Fruit fly (Drosophila melanogaster) whole organism, embryonic: ENCODE results near the gene CG5160.
A peak's percentile ranks its signal among the peaks of the same experiment; 100 is the strongest.

ENCODE experiments used
- Adf1 ChIP-seq: fragments of 200-800 bp; sonication (Bioruptor generic); IDR thresholded peaks from 2 replicates; pipeline ENCODE4 v1.3.6; 2022; ENCODE audit warnings: missing biosample characterization, missing genetic modification characterization
- Atf3 ChIP-seq: fragments of 200-800 bp; sonication (Bioruptor generic); optimal IDR thresholded peaks from 3 replicates; lab custom pipeline; 2016; ENCODE audit warnings: missing biosample characterization, missing genetic modification characterization
- CG13287 ChIP-seq: fragments of 200-800 bp; sonication (Bioruptor generic); IDR thresholded peaks from 2 replicates; pipeline ENCODE4 v1.3.6; 2022; ENCODE audit warnings: missing biosample characterization, missing genetic modification characterization; ENCODE audit not compliant: partially characterized antibody
- CG15479 ChIP-seq: fragments of 200-800 bp; sonication (Bioruptor generic); optimal IDR thresholded peaks from 3 replicates; lab custom pipeline; 2019; ENCODE audit warnings: missing biosample characterization, mild to moderate bottlenecking, missing genetic modification characterization, moderate library complexity
- CG17361 ChIP-seq: fragments of 200-800 bp; sonication (Bioruptor generic); IDR thresholded peaks from 3 replicates; pipeline ENCODE4 v1.3.6; 2022; ENCODE audit warnings: missing biosample characterization, missing genetic modification characterization
- CG3163 ChIP-seq: fragments of 200-800 bp; sonication (Bioruptor generic); optimal IDR thresholded peaks from 3 replicates; lab custom pipeline; 2016; ENCODE audit warnings: missing biosample characterization, missing genetic modification characterization
- CG34422 ChIP-seq: fragments of 200-800 bp; sonication (Bioruptor generic); IDR thresholded peaks from 3 replicates; pipeline ENCODE4 v1.3.6; 2022; ENCODE audit warnings: missing biosample characterization, missing genetic modification characterization
- CG3838 ChIP-seq: fragments of 200-800 bp; sonication (Bioruptor generic); optimal IDR thresholded peaks from 3 replicates; lab custom pipeline; 2016; ENCODE audit warnings: missing biosample characterization, missing genetic modification characterization
- CG8290 ChIP-seq, 3 experiments: fragments of 200-800 bp; sonication (Bioruptor generic); optimal IDR thresholded peaks; 2 replicates each; lab custom pipeline; 2016 to 2019; ENCODE audit warnings: missing biosample characterization in 3 of 3, missing genetic modification characterization in 3 of 3, mild to moderate bottlenecking in 2 of 3, moderate library complexity in 1 of 3
- CG8478 ChIP-seq: fragments of >200 bp; optimal IDR thresholded peaks from 2 replicates; lab custom pipeline; 2018
- CG9932 ChIP-seq: fragments of 200-800 bp; sonication (Bioruptor generic); IDR thresholded peaks from 2 replicates; pipeline ENCODE4 v1.3.6; 2022; ENCODE audit warnings: missing biosample characterization, missing genetic modification characterization
- Hmr ChIP-seq: fragments of 200-800 bp; sonication (Bioruptor generic); optimal IDR thresholded peaks from 3 replicates; lab custom pipeline; 2017; ENCODE audit warnings: mild to moderate bottlenecking, missing biosample characterization, missing genetic modification reagents, missing genetic modification characterization
- Hr78 ChIP-seq, 2 experiments: fragments of 200-800 bp in 1 of 2; fragments of >200 bp in 1 of 2; sonication (Bioruptor generic) in 1 of 2; optimal IDR thresholded peaks; 2 replicates each; lab custom pipeline; 2017 to 2019; ENCODE audit warnings: missing biosample characterization in 2 of 2, missing genetic modification characterization in 2 of 2, mild to moderate bottlenecking in 1 of 2, moderate library complexity in 1 of 2
- Med ChIP-seq: fragments of 200-800 bp; sonication (Bioruptor generic); peaks from one replicate; lab custom pipeline; 2016; ENCODE audit warnings: missing biosample characterization, missing genetic modification characterization, mild to moderate bottlenecking, inconsistent platforms, moderate library complexity
- NC2α ChIP-seq: fragments of 200-800 bp; sonication (Bioruptor generic); optimal IDR thresholded peaks from 2 replicates; lab custom pipeline; 2016; ENCODE audit warnings: missing biosample characterization, missing genetic modification characterization
- Trl ChIP-seq, 3 experiments: fragments of >200 bp in 2 of 3; fragments of 200-800 bp in 1 of 3; sonication (Bioruptor generic) in 1 of 3; optimal IDR thresholded peaks; 2 replicates in 1 of 3; 3 replicates in 2 of 3; lab custom pipeline; 2016 to 2017; ENCODE audit warnings: missing biosample characterization in 1 of 3, missing genetic modification characterization in 1 of 3
- ash1 ChIP-seq: fragments of 200-800 bp; sonication (Bioruptor generic); optimal IDR thresholded peaks from 2 replicates; lab custom pipeline; 2018; ENCODE audit warnings: missing biosample characterization, mild to moderate bottlenecking, missing genetic modification characterization
- bsh ChIP-seq, 2 experiments: fragments of 200-800 bp; sonication (Bioruptor generic); optimal IDR thresholded peaks; 2 replicates each; lab custom pipeline; 2017 to 2018; ENCODE audit warnings: mild to moderate bottlenecking in 2 of 2, missing biosample characterization in 2 of 2, missing genetic modification characterization in 2 of 2, moderate library complexity in 1 of 2
- cato ChIP-seq: fragments of 200-800 bp; sonication (Bioruptor generic); optimal IDR thresholded peaks from 2 replicates; lab custom pipeline; 2016; ENCODE audit warnings: missing biosample characterization, missing genetic modification characterization, borderline replicate concordance
- cg ChIP-seq: fragments of 200-800 bp; sonication (Bioruptor generic); optimal IDR thresholded peaks from 3 replicates; lab custom pipeline; 2019; ENCODE audit warnings: missing biosample characterization, mild to moderate bottlenecking, missing genetic modification characterization, moderate library complexity
- chinmo ChIP-seq: fragments of 200-800 bp; sonication (Bioruptor generic); IDR thresholded peaks from 4 replicates; pipeline ENCODE4 v1.3.6; 2022; ENCODE audit warnings: missing biosample characterization, missing genetic modification characterization; ENCODE audit not compliant: partially characterized antibody
- chm ChIP-seq: fragments of 200-800 bp; sonication (Bioruptor generic); IDR thresholded peaks from 2 replicates; pipeline ENCODE4 v1.3.6; 2022; ENCODE audit warnings: missing biosample characterization, missing genetic modification characterization
- corto ChIP-seq: fragments of 200-800 bp; sonication (Bioruptor generic); optimal IDR thresholded peaks from 2 replicates; lab custom pipeline; 2016; ENCODE audit warnings: missing biosample characterization, mild to moderate bottlenecking, missing genetic modification characterization, moderate library complexity
- croc ChIP-seq: fragments of 200-800 bp; sonication (Bioruptor generic); conservative IDR thresholded peaks from 3 replicates; pipeline ENCODE4 v1.3.6; 2022; ENCODE audit warnings: missing biosample characterization, missing genetic modification characterization
- crol ChIP-seq: fragments of 200-800 bp; sonication (Bioruptor generic); IDR thresholded peaks from 2 replicates; pipeline ENCODE4 v1.3.6; 2022; ENCODE audit warnings: missing biosample characterization, missing genetic modification characterization
- cwo ChIP-seq: fragments of 200-800 bp; sonication (Bioruptor generic); optimal IDR thresholded peaks from 3 replicates; lab custom pipeline; 2017; ENCODE audit warnings: missing biosample characterization, missing genetic modification characterization, mild to moderate bottlenecking, moderate library complexity, missing genetic modification reagents
- dati ChIP-seq: fragments of 200-800 bp; sonication (Bioruptor generic); IDR thresholded peaks from 2 replicates; pipeline ENCODE4 v1.3.6; 2022; ENCODE audit warnings: missing biosample characterization, missing genetic modification characterization
- ftz-f1 ChIP-seq: fragments of 200-800 bp; sonication (Bioruptor generic); optimal IDR thresholded peaks from 2 replicates; lab custom pipeline; 2016; ENCODE audit warnings: missing biosample characterization, missing genetic modification characterization
- gem ChIP-seq: fragments of 200-800 bp; sonication (Bioruptor generic); optimal IDR thresholded peaks from 2 replicates; lab custom pipeline; 2019; ENCODE audit warnings: missing biosample characterization, mild to moderate bottlenecking, missing genetic modification characterization, moderate library complexity
- grau ChIP-seq: fragments of 200-800 bp; optimal IDR thresholded peaks from 3 replicates; lab custom pipeline; 2019; ENCODE audit warnings: missing biosample characterization, mild to moderate bottlenecking, missing genetic modification characterization, moderate library complexity
- pros ChIP-seq: fragments of 200-800 bp; sonication (Bioruptor generic); optimal IDR thresholded peaks from 3 replicates; lab custom pipeline; 2019; ENCODE audit warnings: missing biosample characterization, mild to moderate bottlenecking, missing genetic modification characterization, moderate library complexity
- ranshi ChIP-seq: fragments of 200-800 bp; sonication (Bioruptor generic); IDR thresholded peaks from 2 replicates; pipeline ENCODE4 v1.3.6; 2022; ENCODE audit warnings: missing biosample characterization, missing genetic modification characterization
- sd ChIP-seq: fragments of 200-800 bp; sonication (Bioruptor generic); optimal IDR thresholded peaks from 3 replicates; lab custom pipeline; 2018; ENCODE audit warnings: missing biosample characterization, mild to moderate bottlenecking, missing genetic modification characterization, moderate library complexity
- sima ChIP-seq: fragments of 200-800 bp; sonication (Bioruptor generic); optimal IDR thresholded peaks from 2 replicates; lab custom pipeline; 2016; ENCODE audit warnings: missing biosample characterization, missing genetic modification characterization
- tgo ChIP-seq: fragments of 200-800 bp; sonication (Bioruptor generic); IDR thresholded peaks from 3 replicates; pipeline ENCODE4 v1.3.6; 2022; ENCODE audit warnings: missing biosample characterization, missing genetic modification characterization
- ttk ChIP-seq: fragments of 200-800 bp; sonication (Bioruptor generic); IDR thresholded peaks from 2 replicates; pipeline ENCODE4 v2.1.2; 2022; ENCODE audit warnings: missing biosample characterization, missing genetic modification characterization
- yki ChIP-seq: fragments of >200 bp; optimal IDR thresholded peaks from 3 replicates; lab custom pipeline; 2018

The CG5160 gene

dm6 chr2L:7418148-7418988 lies 19.8 kb upstream of the CG5160 start:
- no peak for TF ChIP-seq grau (tag; lab: Kevin White, UChicago)
- TF ChIP-seq CG3163 (GFP tag; lab: Kevin White, UChicago), result peak; percentile 46
- TF ChIP-seq ftz-f1 (GFP tag; lab: Kevin White, UChicago), result peak; percentile 87
- no peak for TF ChIP-seq cwo (GFP tag; lab: Kevin White, UChicago)
- no peak for TF ChIP-seq sima
- no peak for TF ChIP-seq CG3838
- peak in 1 of 2 experiments; percentile 87 for TF ChIP-seq Hr78 (GFP tag; optimal IDR thresholded peaks at IDR 0.05; lab: Kevin White, UChicago)
- TF ChIP-seq CG9932 (GFP tag; lab: Robert Waterston, UW), result 0 out of 2 replicates have a peak, but pooled peaks have one; percentile 18
- TF ChIP-seq CG17361 (GFP tag; lab: Robert Waterston, UW), result 0 out of 3 replicates have a peak, but pooled peaks have one; percentile 27
- TF ChIP-seq NC2α (GFP tag; lab: Kevin White, UChicago), result no peak
- TF ChIP-seq corto, result peak; percentile 43
- peak; percentile 26 for TF ChIP-seq gem (tag; lab: Kevin White, UChicago)
- TF ChIP-seq ash1 (GFP tag; lab: Kevin White, UChicago), result no peak
- TF ChIP-seq bsh (GFP tag; optimal IDR thresholded peaks at IDR 0.05; lab: Kevin White, UChicago), result peak in 1 of 2 experiments; percentile 85
- no peak for TF ChIP-seq dati (GFP tag; lab: Robert Waterston, UW)
- TF ChIP-seq tgo, result 0 out of 3 replicates have a peak, but pooled peaks have one; percentile 14
- peak; percentile 81 for TF ChIP-seq Med
- peak; percentile 9 for TF ChIP-seq CG15479
- peak; percentile 9 for TF ChIP-seq sd (tag; lab: Kevin White, UChicago)
- TF ChIP-seq ranshi (GFP tag; lab: Robert Waterston, UW), result no peak
- TF ChIP-seq croc (GFP tag; lab: Robert Waterston, UW), result no peak
- peak; percentile 61 for TF ChIP-seq yki
- peak; percentile 82; the same call in 1 of the 3 replicates for TF ChIP-seq CG34422 (GFP tag; lab: Robert Waterston, UW)
- no peak for TF ChIP-seq ttk (GFP tag; lab: Robert Waterston, UW)
- TF ChIP-seq Trl (optimal IDR thresholded peaks at IDR 0.05; lab: Kevin White, UChicago), result peak; percentile 83 to 84
- no peak for TF ChIP-seq Trl (GFP tag; optimal IDR thresholded peaks at IDR 0.05; lab: Kevin White, UChicago)
- peak; percentile 42 for TF ChIP-seq pros (GFP tag; lab: Kevin White, UChicago)
- TF ChIP-seq CG13287 (GFP tag; lab: Robert Waterston, UW), result peak; percentile 30; the same call in 1 of the 2 replicates
- TF ChIP-seq Adf1 (GFP tag; lab: Robert Waterston, UW), result peak; percentile 88
- peak; percentile 63; the same call in 1 of the 2 replicates for TF ChIP-seq chm (GFP tag; lab: Robert Waterston, UW)
- no peak for TF ChIP-seq cato (GFP tag; lab: Kevin White, UChicago)
- peak; percentile 74 for TF ChIP-seq cg
- peak; percentile 84 for TF ChIP-seq crol (GFP tag; lab: Robert Waterston, UW)
- TF ChIP-seq Atf3 (GFP tag; lab: Kevin White, UChicago), result no peak
- TF ChIP-seq chinmo (GFP tag; lab: Robert Waterston, UW), result peak; percentile 53; the same call in 1 of the 4 replicates
- TF ChIP-seq CG8290 (GFP tag; optimal IDR thresholded peaks at IDR 0.05; lab: Kevin White, UChicago), result no peak
- peak in 1 of 2 experiments; percentile 20 for TF ChIP-seq CG8290 (tag; optimal IDR thresholded peaks at IDR 0.05; lab: Kevin White, UChicago)
- TF ChIP-seq Hmr, result no peak
- TF ChIP-seq CG8478 (lab: Kevin White, UChicago), result no peak
